Worm (Caenorhabditis elegans) whole organism, L4 larva: Measurements from ENCODE around the gene acs-10.

Experiments
- D1046.2 ChIP-seq: fragments of 200-800 bp; sonication (Bioruptor generic); IDR thresholded peaks from 2 replicates; pipeline ENCODE4 v1.3.6; 2022; ENCODE audit warnings: missing genetic modification characterization, missing compliant biosample characterization
- F10B5.3 ChIP-seq: sonication (generic microtip); optimal IDR thresholded peaks from 2 replicates; lab custom pipeline; 2016; ENCODE audit warnings: mild to moderate bottlenecking, missing genetic modification characterization, missing compliant biosample characterization
- F26F4.8 ChIP-seq: fragments of 200-800 bp; sonication (Bioruptor generic); conservative IDR thresholded peaks from 2 replicates; pipeline ENCODE4 v1.3.6; 2022; ENCODE audit warnings: missing genetic modification characterization, missing compliant biosample characterization
- F37D6.2 ChIP-seq: sonication (generic microtip); optimal IDR thresholded peaks from 2 replicates; lab custom pipeline; 2016; ENCODE audit warnings: mild to moderate bottlenecking, missing genetic modification characterization, missing compliant biosample characterization
- F44E2.7 ChIP-seq: fragments of 200-800 bp; sonication (Bioruptor generic); IDR thresholded peaks from 2 replicates; pipeline ENCODE4 v2.1.2; 2022; ENCODE audit warnings: missing genetic modification characterization, missing compliant biosample characterization
- F49E8.2 ChIP-seq: sonication (generic microtip); optimal IDR thresholded peaks from 2 replicates; lab custom pipeline; 2016; ENCODE audit warnings: missing compliant biosample characterization, mild to moderate bottlenecking, missing genetic modification characterization, borderline replicate concordance
- T20F7.1 ChIP-seq: fragments of 200-800 bp; sonication (Bioruptor generic); optimal IDR thresholded peaks from 2 replicates; lab custom pipeline; 2018; ENCODE audit warnings: mild to moderate bottlenecking, missing genetic modification characterization, missing compliant biosample characterization
- Y75B8A.6 ChIP-seq: fragments of 200-800 bp; sonication (Bioruptor generic); IDR thresholded peaks from 2 replicates; pipeline ENCODE4 v1.3.6; 2022; ENCODE audit warnings: missing genetic modification reagents, missing genetic modification characterization, missing compliant biosample characterization
- ZK337.2 ChIP-seq: fragments of 200-800 bp; sonication (Bioruptor generic); IDR thresholded peaks from 2 replicates; pipeline ENCODE4 v1.3.6; 2022; ENCODE audit warnings: missing genetic modification reagents, missing genetic modification characterization, missing compliant biosample characterization
- aly-2 ChIP-seq: sonication (generic microtip); optimal IDR thresholded peaks from 2 replicates; lab custom pipeline; 2018; ENCODE audit warnings: missing biosample characterization, missing genetic modification characterization
- ama-1 ChIP-seq: fragments of 150-350 bp; optimal IDR thresholded peaks from 2 replicates; lab custom pipeline; 2014; ENCODE audit warnings: inconsistent platforms, mixed read lengths
- arid-1 ChIP-seq: fragments of 200-800 bp; sonication (Bioruptor generic); conservative IDR thresholded peaks from 2 replicates; pipeline ENCODE4 v1.3.6; 2022; ENCODE audit warnings: missing genetic modification reagents, missing genetic modification characterization, missing compliant biosample characterization
- attf-4 ChIP-seq: sonication (generic microtip); optimal IDR thresholded peaks from 3 replicates; lab custom pipeline; 2017; ENCODE audit warnings: missing biosample characterization, missing genetic modification characterization
- ceh-62 ChIP-seq: sonication (generic microtip); optimal IDR thresholded peaks from 2 replicates; lab custom pipeline; 2017; ENCODE audit warnings: missing biosample characterization, missing genetic modification characterization
- ceh-82 ChIP-seq: sonication (generic microtip); optimal IDR thresholded peaks from 2 replicates; lab custom pipeline; 2017; ENCODE audit warnings: missing biosample characterization, missing genetic modification characterization
- daf-8 ChIP-seq: fragments of 200-800 bp; sonication (Bioruptor generic); IDR thresholded peaks from 2 replicates; pipeline ENCODE4 v1.3.6; 2022; ENCODE audit warnings: missing genetic modification characterization, missing compliant biosample characterization
- dmd-6 ChIP-seq: fragments of 200-800 bp; sonication (Bioruptor generic); IDR thresholded peaks from 2 replicates; pipeline ENCODE4 v1.3.6; 2022; ENCODE audit warnings: missing genetic modification reagents, missing genetic modification characterization, missing compliant biosample characterization
- dmd-9 ChIP-seq: fragments of 200-800 bp; sonication (Bioruptor generic); IDR thresholded peaks from 2 replicates; pipeline ENCODE4 v1.3.6; 2022; ENCODE audit warnings: missing genetic modification reagents, missing genetic modification characterization, missing compliant biosample characterization
- egl-27 ChIP-seq: sonication (generic microtip); optimal IDR thresholded peaks from 3 replicates; lab custom pipeline; 2017; ENCODE audit warnings: missing biosample characterization, missing genetic modification reagents, missing genetic modification characterization
- egl-43 ChIP-seq: fragments of 200-800 bp; sonication (Bioruptor generic); IDR thresholded peaks from 2 replicates; pipeline ENCODE4 v1.3.6; 2022; ENCODE audit warnings: missing genetic modification reagents, missing genetic modification characterization, missing compliant biosample characterization
- fkh-10 ChIP-seq: fragments of 150-350 bp; optimal IDR thresholded peaks from 2 replicates; lab custom pipeline; 2014; ENCODE audit warnings: missing biosample characterization, missing genetic modification reagents, missing genetic modification characterization
- fos-1 ChIP-seq: fragments of 150-350 bp; optimal IDR thresholded peaks from 2 replicates; lab custom pipeline; 2014; ENCODE audit warnings: missing biosample characterization, missing genetic modification characterization
- gei-8 ChIP-seq: fragments of 200-800 bp; sonication (Bioruptor generic); optimal IDR thresholded peaks from 2 replicates; lab custom pipeline; 2018; ENCODE audit warnings: mild to moderate bottlenecking, missing genetic modification characterization, missing compliant biosample characterization
- hif-1 ChIP-seq, 2 experiments: sonication (generic microtip); optimal IDR thresholded peaks; 2 replicates each; lab custom pipeline; 2016 to 2017; ENCODE audit warnings: missing compliant biosample characterization in 2 of 2, missing genetic modification characterization in 2 of 2, missing genetic modification reagents in 2 of 2, missing genotype in 2 of 2, mild to moderate bottlenecking in 1 of 2
- jun-1 ChIP-seq: fragments of 150-350 bp; optimal IDR thresholded peaks from 2 replicates; lab custom pipeline; 2014; ENCODE audit warnings: missing biosample characterization, missing genetic modification reagents, missing genetic modification characterization
- lim-7 ChIP-seq: fragments of 200-800 bp; sonication (Bioruptor generic); IDR thresholded peaks from 2 replicates; pipeline ENCODE4 v1.3.6; 2022; ENCODE audit warnings: missing genetic modification characterization, missing compliant biosample characterization
- lin-1 ChIP-seq: fragments of 200-800 bp; sonication (Bioruptor generic); IDR thresholded peaks from 2 replicates; pipeline ENCODE4 v1.3.6; 2022; ENCODE audit warnings: missing genetic modification reagents, missing genetic modification characterization, missing compliant biosample characterization
- lin-29 ChIP-seq: fragments of 200-800 bp; sonication (Bioruptor generic); IDR thresholded peaks from 2 replicates; pipeline ENCODE4 v1.3.6; 2022; ENCODE audit warnings: missing genetic modification reagents, missing genetic modification characterization, missing compliant biosample characterization
- lsy-2 ChIP-seq, 2 experiments: fragments of 150-350 bp in 1 of 2; sonication (generic microtip) in 1 of 2; optimal IDR thresholded peaks; 2 replicates each; lab custom pipeline; 2014 to 2017; ENCODE audit warnings: missing biosample characterization in 2 of 2, missing genetic modification characterization in 2 of 2
- madf-5 ChIP-seq, 2 experiments: fragments of 200-800 bp; sonication (Bioruptor generic); IDR thresholded peaks; 2 replicates each; pipeline ENCODE4 v1.3.6; 2022; ENCODE audit warnings: missing compliant biosample characterization in 2 of 2, missing genetic modification characterization in 2 of 2
- madf-9 ChIP-seq: fragments of 200-800 bp; sonication (Bioruptor generic); conservative IDR thresholded peaks from 2 replicates; pipeline ENCODE4 v1.3.6; 2022; ENCODE audit warnings: missing genetic modification reagents, missing genetic modification characterization, missing compliant biosample characterization
- mdl-1 ChIP-seq, 2 experiments: fragments of 150-350 bp in 1 of 2; sonication (generic microtip) in 1 of 2; optimal IDR thresholded peaks; 2 replicates each; lab custom pipeline; 2014 to 2017; ENCODE audit warnings: missing biosample characterization in 2 of 2, missing genetic modification characterization in 2 of 2
- mdt-29 ChIP-seq: fragments of 200-800 bp; sonication (Bioruptor generic); IDR thresholded peaks from 2 replicates; pipeline ENCODE4 v1.3.6; 2022; ENCODE audit warnings: missing genetic modification reagents, missing genetic modification characterization, missing compliant biosample characterization
- mep-1 ChIP-seq: fragments of 150-350 bp; sonication (generic microtip); optimal IDR thresholded peaks from 3 replicates; lab custom pipeline; 2014; ENCODE audit warnings: missing biosample characterization, missing genetic modification characterization
- mxl-3 ChIP-seq: fragments of 200-800 bp; sonication (Bioruptor generic); optimal IDR thresholded peaks from 2 replicates; lab custom pipeline; 2018; ENCODE audit warnings: mild to moderate bottlenecking, missing genetic modification characterization, missing compliant biosample characterization
- nhr-10 ChIP-seq: fragments of 150-350 bp; optimal IDR thresholded peaks from 2 replicates; lab custom pipeline; 2014; ENCODE audit warnings: missing biosample characterization, missing genetic modification characterization
- nhr-11 ChIP-seq: fragments of 150-350 bp; optimal IDR thresholded peaks from 2 replicates; lab custom pipeline; 2014; ENCODE audit warnings: missing biosample characterization, missing genetic modification characterization
- nhr-111 ChIP-seq: fragments of 200-800 bp; sonication (Bioruptor generic); optimal IDR thresholded peaks from 2 replicates; lab custom pipeline; 2018; ENCODE audit warnings: mild to moderate bottlenecking, missing genetic modification characterization, missing compliant biosample characterization
- nhr-28 ChIP-seq: fragments of 150-350 bp; optimal IDR thresholded peaks from 2 replicates; lab custom pipeline; 2014; ENCODE audit warnings: missing biosample characterization, missing genetic modification characterization
- nhr-41 ChIP-seq: fragments of 200-800 bp; sonication (Bioruptor generic); IDR thresholded peaks from 2 replicates; pipeline ENCODE4 v1.3.6; 2022; ENCODE audit warnings: missing genetic modification reagents, missing genetic modification characterization, missing compliant biosample characterization
- nhr-48 ChIP-seq: sonication (generic microtip); optimal IDR thresholded peaks from 2 replicates; lab custom pipeline; 2016; ENCODE audit warnings: mild to moderate bottlenecking, missing genetic modification characterization, missing compliant biosample characterization
- nhr-6 ChIP-seq: fragments of 150-350 bp; optimal IDR thresholded peaks from 2 replicates; lab custom pipeline; 2014; ENCODE audit warnings: missing biosample characterization, missing genetic modification characterization
- pqm-1 ChIP-seq: sonication (generic microtip); optimal IDR thresholded peaks from 2 replicates; lab custom pipeline; 2017; ENCODE audit warnings: missing biosample characterization, missing genetic modification characterization
- rbr-2 ChIP-seq: sonication (generic microtip); optimal IDR thresholded peaks from 2 replicates; lab custom pipeline; 2016; ENCODE audit warnings: missing genotype, missing genetic modification characterization, missing compliant biosample characterization
- set-16 ChIP-seq: fragments of 200-800 bp; sonication (Bioruptor generic); IDR thresholded peaks from 2 replicates; pipeline ENCODE4 v1.3.6; 2022; ENCODE audit warnings: missing genetic modification reagents, missing genetic modification characterization, missing compliant biosample characterization
- skn-1 ChIP-seq: fragments of 150-350 bp; optimal IDR thresholded peaks from 2 replicates; lab custom pipeline; 2014; ENCODE audit warnings: missing biosample characterization, missing genetic modification characterization
- spr-3 ChIP-seq: fragments of 200-800 bp; sonication (Bioruptor generic); optimal IDR thresholded peaks from 2 replicates; lab custom pipeline; 2018; ENCODE audit warnings: mild to moderate bottlenecking, missing genetic modification characterization, missing compliant biosample characterization
- tag-97 ChIP-seq: fragments of 200-800 bp; sonication (Bioruptor generic); IDR thresholded peaks from 2 replicates; pipeline ENCODE4 v1.3.6; 2022; ENCODE audit warnings: missing genetic modification characterization, missing compliant biosample characterization
- tra-1 ChIP-seq: fragments of 200-800 bp; sonication (Bioruptor generic); IDR thresholded peaks from 2 replicates; pipeline ENCODE4 v1.3.6; 2022; ENCODE audit warnings: missing genetic modification reagents, missing genetic modification characterization, missing compliant biosample characterization
- unc-130 ChIP-seq: sonication (generic microtip); optimal IDR thresholded peaks from 2 replicates; lab custom pipeline; 2016; ENCODE audit warnings: missing genetic modification reagents, missing genetic modification characterization, missing compliant biosample characterization
- vab-7 ChIP-seq: fragments of 200-800 bp; sonication (Bioruptor generic); IDR thresholded peaks from 2 replicates; pipeline ENCODE4 v1.3.6; 2022; ENCODE audit warnings: missing genetic modification reagents, missing genetic modification characterization, missing compliant biosample characterization
- zfp-3 ChIP-seq: fragments of 200-800 bp; sonication (Bioruptor generic); conservative IDR thresholded peaks from 2 replicates; pipeline ENCODE4 v1.3.6; 2022; ENCODE audit warnings: missing genetic modification reagents, missing genetic modification characterization, missing compliant biosample characterization
- zip-11 ChIP-seq: fragments of 200-800 bp; sonication (Bioruptor generic); IDR thresholded peaks from 2 replicates; pipeline ENCODE4 v1.3.6; 2022; ENCODE audit warnings: missing genetic modification characterization, missing compliant biosample characterization

acs-10 gene

ce11 chrV:14136152-14136551 lies 10.1 kb upstream of the acs-10 start (continued):
- peak; percentile 58 for TF ChIP-seq rbr-2
- TF ChIP-seq arid-1 (GFP tag; lab: Robert Waterston, UW): no peak
- peak; percentile 54 for TF ChIP-seq nhr-11 (tag; lab: Kevin White, UChicago)
- no peak for TF ChIP-seq ZK337.2 (GFP tag; lab: Robert Waterston, UW)
- no peak for TF ChIP-seq ceh-82
- peak; percentile 68 for TF ChIP-seq dmd-6
- TF ChIP-seq nhr-48 (tag; lab: Kevin White, UChicago): peak; percentile 53
- 0 out of 2 replicates have a peak, but pooled peaks have one; percentile 47 for TF ChIP-seq egl-43 (GFP tag; lab: Robert Waterston, UW)
- no peak for TF ChIP-seq lim-7
- TF ChIP-seq zip-11 (GFP tag; lab: Robert Waterston, UW): no peak
- TF ChIP-seq spr-3: no peak
- no peak for TF ChIP-seq F49E8.2
- TF ChIP-seq F26F4.8 (GFP tag; lab: Robert Waterston, UW): no peak
- TF ChIP-seq nhr-6 (tag; lab: Kevin White, UChicago): peak; percentile 97
- TF ChIP-seq F37D6.2 (tag; lab: Kevin White, UChicago): no peak
- TF ChIP-seq F44E2.7: no peak
- peak; percentile 81 for TF ChIP-seq mxl-3 (GFP tag; lab: Kevin White, UChicago)
- TF ChIP-seq unc-130 (GFP tag; lab: Kevin White, UChicago): no peak
- TF ChIP-seq skn-1 (tag; lab: Kevin White, UChicago): no peak
- TF ChIP-seq lin-1 (GFP tag; lab: Robert Waterston, UW): no peak
- no peak for TF ChIP-seq nhr-41 (GFP tag; lab: Robert Waterston, UW)
- TF ChIP-seq T20F7.1: no peak
- no peak for TF ChIP-seq ama-1 (lab: Kevin White, UChicago)
- no peak for TF ChIP-seq nhr-111 (GFP tag; lab: Kevin White, UChicago)
- TF ChIP-seq tra-1 (GFP tag; lab: Robert Waterston, UW): no peak
- no peak for TF ChIP-seq aly-2 (tag; lab: Kevin White, UChicago)
- TF ChIP-seq nhr-28 (tag; lab: Kevin White, UChicago): peak; percentile 83
- peak; percentile 33 to 69 for TF ChIP-seq lsy-2 (tag; optimal IDR thresholded peaks at IDR 0.05; lab: Kevin White, UChicago)
- TF ChIP-seq F10B5.3: no peak
- TF ChIP-seq madf-5 (GFP tag; IDR thresholded peaks at IDR 0.05; lab: Robert Waterston, UW): no peak
- TF ChIP-seq tag-97: no peak
- no peak for TF ChIP-seq ceh-62 (tag; lab: Kevin White, UChicago)
- TF ChIP-seq vab-7 (GFP tag; lab: Robert Waterston, UW): no peak
- no peak for TF ChIP-seq mdt-29 (GFP tag; lab: Robert Waterston, UW)
- peak; percentile 78 for TF ChIP-seq mep-1 (tag; lab: Kevin White, UChicago)
- no peak for TF ChIP-seq fkh-10 (GFP tag; lab: Kevin White, UChicago)
- no peak for TF ChIP-seq gei-8 (GFP tag; lab: Kevin White, UChicago)
- TF ChIP-seq zfp-3 (GFP tag; lab: Robert Waterston, UW): no peak
- TF ChIP-seq madf-9: no peak
- TF ChIP-seq fos-1 (tag; lab: Kevin White, UChicago): no peak
- peak; percentile 53 to 90 for TF ChIP-seq mdl-1 (tag; optimal IDR thresholded peaks at IDR 0.05; lab: Kevin White, UChicago)
- no peak for TF ChIP-seq lin-29 (GFP tag; lab: Robert Waterston, UW)
- TF ChIP-seq egl-27 (tag; lab: Kevin White, UChicago): no peak
- TF ChIP-seq hif-1 (tag; optimal IDR thresholded peaks at IDR 0.05; lab: Kevin White, UChicago): no peak
- no peak for TF ChIP-seq set-16 (GFP tag; lab: Robert Waterston, UW)
- no peak for TF ChIP-seq nhr-10
- peak; percentile 39 for TF ChIP-seq pqm-1 (tag; lab: Kevin White, UChicago)
- no peak for TF ChIP-seq attf-4 (tag; lab: Kevin White, UChicago)
- TF ChIP-seq jun-1: no peak
- TF ChIP-seq dmd-9 (GFP tag; lab: Robert Waterston, UW): no peak
- TF ChIP-seq Y75B8A.6 (GFP tag; lab: Robert Waterston, UW): no peak
- no peak for TF ChIP-seq D1046.2 (GFP tag; lab: Robert Waterston, UW)
- TF ChIP-seq daf-8 (GFP tag; lab: Robert Waterston, UW): no peak
